Comparison of ENCODE assay signal across 1 fruit fly cellular context in genomic region chr3L:7008351-7008750, dm6.
TF ChIP-seq lines count a peak whose summit lies in the region.

No protein-coding gene starts in this region.

TF ChIP-seq in whole organism, embryonic, 481 proteins besides CTCF, POLR2A, EP300 and RAD21 (continued from another document and continues in another):
- no peak for TF ChIP-seq CG42726 (GFP tag; IDR thresholded peaks at IDR 0.05; lab: Robert Waterston, UW; ENCODE audit: partially characterized antibody)
- peak; percentile 43 to 53 for TF ChIP-seq Pdp1 (GFP tag; optimal IDR thresholded peaks at IDR 0.05; lab: Kevin White, UChicago)
- TF ChIP-seq knrl (GFP tag; IDR thresholded peaks at IDR 0.05; lab: Robert Waterston, UW; ENCODE audit: partially characterized antibody): no peak
- TF ChIP-seq hkb (optimal IDR thresholded peaks at IDR 0.05; lab: Kevin White, UChicago): no peak
- peak; percentile 81 for TF ChIP-seq hkb (GFP tag; IDR thresholded peaks at IDR 0.05; lab: Robert Waterston, UW)
- TF ChIP-seq Hmx (GFP tag; optimal IDR thresholded peaks at IDR 0.05; lab: Kevin White, UChicago): peak; percentile 51
- TF ChIP-seq Rfx (GFP tag; IDR thresholded peaks at IDR 0.05; lab: Robert Waterston, UW): peak; percentile 63
- TF ChIP-seq NC2β (GFP tag; optimal IDR thresholded peaks at IDR 0.05; lab: Kevin White, UChicago): no peak
- TF ChIP-seq CG18619 (GFP tag; optimal IDR thresholded peaks at IDR 0.05; lab: Kevin White, UChicago): peak; percentile 79
- TF ChIP-seq pan (optimal IDR thresholded peaks at IDR 0.05; lab: Kevin White, UChicago): no peak
- peak in 1 of 2 experiments; percentile 74 for TF ChIP-seq pan (GFP tag; optimal IDR thresholded peaks at IDR 0.05 in 1 of 2, IDR thresholded peaks at IDR 0.05 in 1 of 2)
- TF ChIP-seq cato (GFP tag; optimal IDR thresholded peaks at IDR 0.05; lab: Kevin White, UChicago; ENCODE audit: borderline replicate concordance): peak; percentile 35
- peak; percentile 78 for TF ChIP-seq CG6765 (GFP tag; optimal IDR thresholded peaks at IDR 0.05; lab: Kevin White, UChicago)
- peak; percentile 29 for TF ChIP-seq Mes4 (GFP tag; optimal IDR thresholded peaks at IDR 0.05; lab: Kevin White, UChicago)
- no peak for TF ChIP-seq hbn (GFP tag; IDR thresholded peaks at IDR 0.05; lab: Robert Waterston, UW; ENCODE audit: partially characterized antibody)
- TF ChIP-seq Ets97D (GFP tag; optimal IDR thresholded peaks at IDR 0.05; lab: Kevin White, UChicago): no peak
- TF ChIP-seq CG2678 (tag; optimal IDR thresholded peaks at IDR 0.05; lab: Kevin White, UChicago): peak; percentile 96
- TF ChIP-seq CG4617 (GFP tag; optimal IDR thresholded peaks at IDR 0.05; lab: Kevin White, UChicago; ENCODE audit: borderline replicate concordance): peak; percentile 8
- peak; percentile 41; the same call in 1 of the 2 replicates for TF ChIP-seq CG43689 (GFP tag; IDR thresholded peaks at IDR 0.05; lab: Robert Waterston, UW)
- peak; percentile 96 for TF ChIP-seq CoRest (tag; optimal IDR thresholded peaks at IDR 0.05; lab: Kevin White, UChicago)
- peak; percentile 98 for TF ChIP-seq D19A (tag; optimal IDR thresholded peaks at IDR 0.05; lab: Kevin White, UChicago)
- TF ChIP-seq CG18764 (GFP tag; optimal IDR thresholded peaks at IDR 0.05; lab: Kevin White, UChicago): peak; percentile 70
- peak; percentile 19 for TF ChIP-seq Usf (GFP tag; optimal IDR thresholded peaks at IDR 0.05; lab: Kevin White, UChicago)
- TF ChIP-seq CG4282 (GFP tag; optimal IDR thresholded peaks at IDR 0.05; lab: Kevin White, UChicago): no peak
- peak; percentile 84 for TF ChIP-seq row (GFP tag; IDR thresholded peaks at IDR 0.05; lab: Robert Waterston, UW)
- TF ChIP-seq HLH54F (GFP tag; optimal IDR thresholded peaks at IDR 0.05; lab: Kevin White, UChicago): no peak
- TF ChIP-seq CG10462 (GFP tag; optimal IDR thresholded peaks at IDR 0.05; lab: Kevin White, UChicago): peak; percentile 75
- TF ChIP-seq CG8765 (GFP tag; IDR thresholded peaks at IDR 0.05; lab: Robert Waterston, UW): no peak
- TF ChIP-seq dm (GFP tag; optimal IDR thresholded peaks at IDR 0.05; lab: Kevin White, UChicago): no peak
- peak; percentile 83 for TF ChIP-seq CG4424 (GFP tag; optimal IDR thresholded peaks at IDR 0.05; lab: Kevin White, UChicago)
- TF ChIP-seq grau (tag; optimal IDR thresholded peaks at IDR 0.05; lab: Kevin White, UChicago): peak; percentile 88
- TF ChIP-seq Atf-2 (GFP tag; optimal IDR thresholded peaks at IDR 0.05; lab: Kevin White, UChicago): peak; percentile 50
- TF ChIP-seq lov (optimal IDR thresholded peaks at IDR 0.05; lab: Kevin White, UChicago): no peak
- TF ChIP-seq lov (GFP tag; IDR thresholded peaks at IDR 0.05; lab: Robert Waterston, UW): peak; percentile 41; the same call in 1 of the 3 replicates
- TF ChIP-seq Sry-δ (GFP tag; optimal IDR thresholded peaks at IDR 0.05; lab: Kevin White, UChicago): peak; percentile 17
- TF ChIP-seq zen (tag; optimal IDR thresholded peaks at IDR 0.05; lab: Kevin White, UChicago): no peak
- TF ChIP-seq pum (GFP tag; optimal IDR thresholded peaks at IDR 0.05; lab: Kevin White, UChicago): peak; percentile 44
- peak; percentile 42 for TF ChIP-seq eyg (GFP tag; optimal IDR thresholded peaks at IDR 0.05; lab: Kevin White, UChicago)
- TF ChIP-seq CG12299 (tag; optimal IDR thresholded peaks at IDR 0.05; lab: Kevin White, UChicago): peak; percentile 23
- peak; percentile 66 for TF ChIP-seq CG11723 (GFP tag; optimal IDR thresholded peaks at IDR 0.05; lab: Kevin White, UChicago)
- no peak for TF ChIP-seq CG3163 (GFP tag; optimal IDR thresholded peaks at IDR 0.05; lab: Kevin White, UChicago)
- peak; percentile 90 for TF ChIP-seq Abd-B (GFP tag; optimal IDR thresholded peaks at IDR 0.05; lab: Kevin White, UChicago)
- no peak for TF ChIP-seq z (GFP tag; IDR thresholded peaks at IDR 0.05; lab: Robert Waterston, UW)
- TF ChIP-seq sd (tag; optimal IDR thresholded peaks at IDR 0.05; lab: Kevin White, UChicago): peak; percentile 68
- peak; percentile 58 for TF ChIP-seq CG17568 (GFP tag; optimal IDR thresholded peaks at IDR 0.05; lab: Kevin White, UChicago)
- TF ChIP-seq MBD-R2 (GFP tag; IDR thresholded peaks at IDR 0.05; lab: Robert Waterston, UW): no peak
- peak; percentile 86 for TF ChIP-seq CG17385 (GFP tag; optimal IDR thresholded peaks at IDR 0.05; lab: Kevin White, UChicago)
- peak; percentile 87 for TF ChIP-seq CG9437 (GFP tag; optimal IDR thresholded peaks at IDR 0.05; lab: Kevin White, UChicago)
- no peak for TF ChIP-seq tup (GFP tag; optimal IDR thresholded peaks at IDR 0.05; lab: Kevin White, UChicago)
- peak; percentile 92 for TF ChIP-seq fd96Cb (tag; optimal IDR thresholded peaks at IDR 0.05; lab: Kevin White, UChicago)
- TF ChIP-seq prd (optimal IDR thresholded peaks at IDR 0.05; lab: Kevin White, UChicago): no peak
- TF ChIP-seq prd (GFP tag; IDR thresholded peaks at IDR 0.05; lab: Robert Waterston, UW): peak; percentile 76; the same call in 2 of the 3 replicates
- TF ChIP-seq Lpt (GFP tag; optimal IDR thresholded peaks at IDR 0.05; lab: Kevin White, UChicago): no peak
- no peak for TF ChIP-seq Kr (GFP tag; optimal IDR thresholded peaks at IDR 0.05; lab: Kevin White, UChicago)
- TF ChIP-seq lilli (GFP tag; optimal IDR thresholded peaks at IDR 0.05; lab: Kevin White, UChicago): peak; percentile 59
- peak; percentile 54; the same call in 1 of the 2 replicates for TF ChIP-seq sens-2 (GFP tag; IDR thresholded peaks at IDR 0.05; lab: Robert Waterston, UW)
- TF ChIP-seq Tbp (GFP tag; optimal IDR thresholded peaks at IDR 0.05; lab: Kevin White, UChicago): no peak
- TF ChIP-seq unpg (GFP tag; optimal IDR thresholded peaks at IDR 0.05; lab: Kevin White, UChicago): peak; percentile 75
- TF ChIP-seq dan (GFP tag; IDR thresholded peaks at IDR 0.05; lab: Robert Waterston, UW): no peak
- TF ChIP-seq chif (GFP tag; optimal IDR thresholded peaks at IDR 0.05; lab: Kevin White, UChicago): peak; percentile 50 to 63
- peak; percentile 50 for TF ChIP-seq CG2202 (tag; optimal IDR thresholded peaks at IDR 0.05; lab: Kevin White, UChicago)
- peak; percentile 66 for TF ChIP-seq Jarid2 (GFP tag; optimal IDR thresholded peaks at IDR 0.05; lab: Kevin White, UChicago)
- peak; percentile 5; the same call in 1 of the 2 replicates for TF ChIP-seq dimm (GFP tag; IDR thresholded peaks at IDR 0.05; lab: Robert Waterston, UW)
- TF ChIP-seq Gug (GFP tag; IDR thresholded peaks at IDR 0.05; lab: Robert Waterston, UW): 0 out of 4 replicates have a peak, but pooled peaks have one; percentile 6
- no peak for TF ChIP-seq CG6175 (GFP tag; IDR thresholded peaks at IDR 0.05; lab: Robert Waterston, UW)
- TF ChIP-seq E2f2 (GFP tag; IDR thresholded peaks at IDR 0.05; lab: Robert Waterston, UW): peak; percentile 55; the same call in 1 of the 2 replicates
- peak; percentile 45 for TF ChIP-seq CG3838 (GFP tag; optimal IDR thresholded peaks at IDR 0.05; lab: Kevin White, UChicago)
- TF ChIP-seq CG5180 (GFP tag; optimal IDR thresholded peaks at IDR 0.05; lab: Kevin White, UChicago): peak; percentile 83
- peak; percentile 93 for TF ChIP-seq gem (tag; optimal IDR thresholded peaks at IDR 0.05; lab: Kevin White, UChicago)
- TF ChIP-seq insv (GFP tag; optimal IDR thresholded peaks at IDR 0.05; lab: Kevin White, UChicago): peak in 1 of 2 experiments; percentile 27
- no peak for TF ChIP-seq crc (GFP tag; optimal IDR thresholded peaks at IDR 0.05; lab: Kevin White, UChicago)
- no peak for TF ChIP-seq Poxn (GFP tag; IDR thresholded peaks at IDR 0.05; lab: Robert Waterston, UW)
- no peak for TF ChIP-seq gfzf (GFP tag; optimal IDR thresholded peaks at IDR 0.05; lab: Kevin White, UChicago)
- TF ChIP-seq Sin3A (optimal IDR thresholded peaks at IDR 0.05; lab: Kevin White, UChicago): no peak
- peak; percentile 52 for TF ChIP-seq kay (GFP tag; optimal IDR thresholded peaks at IDR 0.05; lab: Kevin White, UChicago)
- TF ChIP-seq CG17829 (tag; optimal IDR thresholded peaks at IDR 0.05; lab: Kevin White, UChicago): peak; percentile 65
- no peak for TF ChIP-seq Myb (GFP tag; optimal IDR thresholded peaks at IDR 0.05; lab: Kevin White, UChicago)
- no peak for TF ChIP-seq CG7745 (tag; optimal IDR thresholded peaks at IDR 0.05; lab: Kevin White, UChicago)
- TF ChIP-seq Ssrp (tag; optimal IDR thresholded peaks at IDR 0.05; lab: Kevin White, UChicago): peak; percentile 94
- TF ChIP-seq grn (GFP tag; optimal IDR thresholded peaks at IDR 0.05; lab: Kevin White, UChicago): no peak
- no peak for TF ChIP-seq CG11398 (GFP tag; optimal IDR thresholded peaks at IDR 0.05; lab: Kevin White, UChicago)
- no peak for TF ChIP-seq CG3065 (GFP tag; optimal IDR thresholded peaks at IDR 0.05; lab: Kevin White, UChicago)
- TF ChIP-seq crol (GFP tag; IDR thresholded peaks at IDR 0.05; lab: Robert Waterston, UW): no peak
- TF ChIP-seq CG9932 (GFP tag; IDR thresholded peaks at IDR 0.05; lab: Robert Waterston, UW): 0 out of 2 replicates have a peak, but pooled peaks have one; percentile 18
- TF ChIP-seq nmo (GFP tag; optimal IDR thresholded peaks at IDR 0.05; lab: Kevin White, UChicago): peak; percentile 96
- TF ChIP-seq stwl (tag; optimal IDR thresholded peaks at IDR 0.05; lab: Kevin White, UChicago): no peak
- TF ChIP-seq jing (GFP tag; optimal IDR thresholded peaks at IDR 0.05; lab: Kevin White, UChicago): peak; percentile 36
- TF ChIP-seq ham (GFP tag; IDR thresholded peaks at IDR 0.05; lab: Robert Waterston, UW): no peak
- TF ChIP-seq tgo (GFP tag; IDR thresholded peaks at IDR 0.05; lab: Robert Waterston, UW): peak; percentile 77
- peak; percentile 93 for TF ChIP-seq CG10979 (tag; optimal IDR thresholded peaks at IDR 0.05; lab: Kevin White, UChicago)
- TF ChIP-seq CG1603 (tag; optimal IDR thresholded peaks at IDR 0.05; lab: Kevin White, UChicago): peak; percentile 10
- TF ChIP-seq NFAT (GFP tag; IDR thresholded peaks at IDR 0.05; lab: Robert Waterston, UW): no peak
- no peak for TF ChIP-seq corto (GFP tag; optimal IDR thresholded peaks at IDR 0.05; lab: Kevin White, UChicago)
- TF ChIP-seq Dll (GFP tag; IDR thresholded peaks at IDR 0.05; lab: Robert Waterston, UW; ENCODE audit: partially characterized antibody): no peak
- peak; percentile 96 for TF ChIP-seq phol (tag; optimal IDR thresholded peaks at IDR 0.05; lab: Kevin White, UChicago)
- no peak for TF ChIP-seq vnd (GFP tag; IDR thresholded peaks at IDR 0.05; lab: Robert Waterston, UW; ENCODE audit: partially characterized antibody)
- TF ChIP-seq CG12071 (GFP tag; optimal IDR thresholded peaks at IDR 0.05; lab: Kevin White, UChicago): peak; percentile 19
- peak; percentile 70; the same call in 2 of the 3 replicates for TF ChIP-seq CG34422 (GFP tag; IDR thresholded peaks at IDR 0.05; lab: Robert Waterston, UW)
- TF ChIP-seq CG17186 (GFP tag; optimal IDR thresholded peaks at IDR 0.05; lab: Kevin White, UChicago): no peak
- TF ChIP-seq ken (GFP tag; IDR thresholded peaks at IDR 0.05; lab: Robert Waterston, UW): no peak
- peak; percentile 77 for TF ChIP-seq ind (GFP tag; optimal IDR thresholded peaks at IDR 0.05; lab: Kevin White, UChicago)
- no peak for TF ChIP-seq Hey (tag; optimal IDR thresholded peaks at IDR 0.05; lab: Kevin White, UChicago)
- peak; percentile 7 for TF ChIP-seq NK7.1 (GFP tag; optimal IDR thresholded peaks at IDR 0.05; lab: Kevin White, UChicago)
- TF ChIP-seq CG3847 (GFP tag; IDR thresholded peaks at IDR 0.05; lab: Robert Waterston, UW): peak; percentile 41; the same call in 1 of the 2 replicates
- TF ChIP-seq CG7271 (tag; optimal IDR thresholded peaks at IDR 0.05; lab: Kevin White, UChicago): no peak
- TF ChIP-seq CG31388 (GFP tag; optimal IDR thresholded peaks at IDR 0.05; lab: Kevin White, UChicago): no peak
- TF ChIP-seq Stat92E (GFP tag; optimal IDR thresholded peaks at IDR 0.05; lab: Kevin White, UChicago): peak in 1 of 3 experiments; percentile 28
- peak; percentile 73 for TF ChIP-seq ttk (GFP tag; IDR thresholded peaks at IDR 0.05; lab: Robert Waterston, UW)
- peak; percentile 54; the same call in 1 of the 2 replicates for TF ChIP-seq Awh (GFP tag; IDR thresholded peaks at IDR 0.05; lab: Robert Waterston, UW)
- TF ChIP-seq cad (GFP tag; optimal IDR thresholded peaks at IDR 0.05; lab: Kevin White, UChicago): no peak
- TF ChIP-seq CG17802 (tag; optimal IDR thresholded peaks at IDR 0.05; lab: Kevin White, UChicago): peak; percentile 32
- TF ChIP-seq wor (GFP tag; IDR thresholded peaks at IDR 0.05; lab: Robert Waterston, UW): peak; percentile 82; the same call in 1 of the 2 replicates
- TF ChIP-seq Ada2b (GFP tag; IDR thresholded peaks at IDR 0.05; lab: Robert Waterston, UW): peak; percentile 70
- no peak for TF ChIP-seq BEAF-32 (GFP tag; optimal IDR thresholded peaks at IDR 0.05; lab: Kevin White, UChicago)
- peak in 1 of 2 experiments; percentile 91 for TF ChIP-seq Hr78 (GFP tag; optimal IDR thresholded peaks at IDR 0.05; lab: Kevin White, UChicago)
- TF ChIP-seq br (optimal IDR thresholded peaks at IDR 0.05; lab: Kevin White, UChicago): no peak
- TF ChIP-seq jigr1 (GFP tag; IDR thresholded peaks at IDR 0.05; lab: Robert Waterston, UW): peak; percentile 58; the same call in 1 of the 3 replicates
- no peak for TF ChIP-seq sc (optimal IDR thresholded peaks at IDR 0.05; lab: Kevin White, UChicago)
- peak; percentile 73 for TF ChIP-seq sc (GFP tag; optimal IDR thresholded peaks at IDR 0.05; lab: Kevin White, UChicago)
- no peak for TF ChIP-seq Dip2 (GFP tag; IDR thresholded peaks at IDR 0.05; lab: Robert Waterston, UW)
- peak; percentile 46; the same call in 1 of the 3 replicates for TF ChIP-seq Dbx (GFP tag; IDR thresholded peaks at IDR 0.05; lab: Robert Waterston, UW)
- TF ChIP-seq CG3281 (GFP tag; optimal IDR thresholded peaks at IDR 0.05; lab: Kevin White, UChicago): peak; percentile 83
- TF ChIP-seq kah (GFP tag; optimal IDR thresholded peaks at IDR 0.05; lab: Kevin White, UChicago): peak; percentile 81
- TF ChIP-seq slbo (GFP tag; IDR thresholded peaks at IDR 0.05; lab: Robert Waterston, UW): peak; percentile 30
- peak; percentile 97 for TF ChIP-seq CG17361 (GFP tag; IDR thresholded peaks at IDR 0.05; lab: Robert Waterston, UW)
- peak; percentile 76 for TF ChIP-seq CG9727 (GFP tag; optimal IDR thresholded peaks at IDR 0.05; lab: Kevin White, UChicago)
- peak; percentile 67 for TF ChIP-seq Ets65A (GFP tag; lab: Kevin White, UChicago)
- no peak for TF ChIP-seq NC2α (GFP tag; optimal IDR thresholded peaks at IDR 0.05; lab: Kevin White, UChicago)
- TF ChIP-seq h (optimal IDR thresholded peaks at IDR 0.05; lab: Kevin White, UChicago): no peak
- TF ChIP-seq Hmr (GFP tag; optimal IDR thresholded peaks at IDR 0.05; lab: Kevin White, UChicago): peak; percentile 66
- peak; percentile 91 for TF ChIP-seq CG12659 (GFP tag; optimal IDR thresholded peaks at IDR 0.05; lab: Kevin White, UChicago)
- peak; percentile 93 for TF ChIP-seq CG15269 (tag; optimal IDR thresholded peaks at IDR 0.05; lab: Kevin White, UChicago)
